Worm (Caenorhabditis elegans) whole organism, early embryonic: ENCODE data around the gene atln-2.

ENCODE experiments used
- B0310.2 ChIP-seq: sonication (generic microtip); optimal IDR thresholded peaks from 2 replicates; lab custom pipeline; 2016; ENCODE audit warnings: mild to moderate bottlenecking, missing genetic modification characterization, missing compliant biosample characterization
- F13C5.2 ChIP-seq: sonication (generic microtip); optimal IDR thresholded peaks from 2 replicates; lab custom pipeline; 2017; ENCODE audit warnings: mild to moderate bottlenecking, missing genetic modification characterization, inconsistent platforms, missing compliant biosample characterization
- aly-1 ChIP-seq: sonication (generic microtip); optimal IDR thresholded peaks from 2 replicates; lab custom pipeline; 2016; ENCODE audit warnings: missing genetic modification characterization, missing compliant biosample characterization
- ama-1 ChIP-seq: fragments of 150-350 bp; optimal IDR thresholded peaks from 2 replicates; lab custom pipeline; 2014
- ceh-36 ChIP-seq: sonication (generic microtip); optimal IDR thresholded peaks from 2 replicates; lab custom pipeline; 2016; ENCODE audit warnings: missing genetic modification characterization, inconsistent platforms, missing compliant biosample characterization
- ets-7 ChIP-seq: sonication (generic microtip); optimal IDR thresholded peaks from 2 replicates; lab custom pipeline; 2016; ENCODE audit warnings: missing genotype, missing genetic modification characterization, missing compliant biosample characterization
- flt-1 ChIP-seq: fragments of 200-800 bp; sonication (Bioruptor generic); IDR thresholded peaks from 2 replicates; pipeline ENCODE4 v1.3.6; 2022; ENCODE audit warnings: missing genetic modification characterization, missing compliant biosample characterization
- hmbx-1 ChIP-seq: sonication (generic microtip); optimal IDR thresholded peaks from 2 replicates; lab custom pipeline; 2016; ENCODE audit warnings: mild to moderate bottlenecking, missing genetic modification characterization, missing compliant biosample characterization
- hnd-1 ChIP-seq: sonication (generic microtip); optimal IDR thresholded peaks from 2 replicates; lab custom pipeline; 2016; ENCODE audit warnings: missing genetic modification characterization, missing compliant biosample characterization
- tbx-11 ChIP-seq: fragments of 200-800 bp; sonication (Bioruptor generic); IDR thresholded peaks from 2 replicates; pipeline ENCODE4 v1.3.6; 2022; ENCODE audit warnings: missing genetic modification characterization, missing compliant biosample characterization
- tra-4 ChIP-seq: sonication (generic microtip); optimal IDR thresholded peaks from 2 replicates; lab custom pipeline; 2017; ENCODE audit warnings: missing genetic modification characterization, missing compliant biosample characterization

ce11 chrIV:14937017-14937416 lies 44.4 kb upstream of the atln-2 start, which contains the start of gene Y57G11C.1144:
- TF ChIP-seq ama-1 (lab: Kevin White, UChicago) (no peak), aly-1 (tag; lab: Kevin White, UChicago) (no peak), F13C5.2 (tag; lab: Kevin White, UChicago) (no peak), tra-4 (no peak), hnd-1 (tag; lab: Kevin White, UChicago) (no peak), tbx-11 (GFP tag; lab: Robert Waterston, UW) (no peak), B0310.2 (no peak), hmbx-1 (no peak), ets-7 (tag; lab: Kevin White, UChicago) (no peak), flt-1 (GFP tag; lab: Robert Waterston, UW) (no peak), ceh-36 (tag; lab: Kevin White, UChicago) (no peak)
